Fruit fly (Drosophila melanogaster) S2 (cell line): ENCODE results near the gene Calx.

ENCODE experiments used
- CG8478 ChIP-seq: fragments of >200 bp; optimal IDR thresholded peaks from 2 replicates; lab custom pipeline; 2018
- CTCF ChIP-seq, 2 experiments: fragments of >200 bp; optimal IDR thresholded peaks; 2 replicates each; lab custom pipeline; 2018

DNA sequence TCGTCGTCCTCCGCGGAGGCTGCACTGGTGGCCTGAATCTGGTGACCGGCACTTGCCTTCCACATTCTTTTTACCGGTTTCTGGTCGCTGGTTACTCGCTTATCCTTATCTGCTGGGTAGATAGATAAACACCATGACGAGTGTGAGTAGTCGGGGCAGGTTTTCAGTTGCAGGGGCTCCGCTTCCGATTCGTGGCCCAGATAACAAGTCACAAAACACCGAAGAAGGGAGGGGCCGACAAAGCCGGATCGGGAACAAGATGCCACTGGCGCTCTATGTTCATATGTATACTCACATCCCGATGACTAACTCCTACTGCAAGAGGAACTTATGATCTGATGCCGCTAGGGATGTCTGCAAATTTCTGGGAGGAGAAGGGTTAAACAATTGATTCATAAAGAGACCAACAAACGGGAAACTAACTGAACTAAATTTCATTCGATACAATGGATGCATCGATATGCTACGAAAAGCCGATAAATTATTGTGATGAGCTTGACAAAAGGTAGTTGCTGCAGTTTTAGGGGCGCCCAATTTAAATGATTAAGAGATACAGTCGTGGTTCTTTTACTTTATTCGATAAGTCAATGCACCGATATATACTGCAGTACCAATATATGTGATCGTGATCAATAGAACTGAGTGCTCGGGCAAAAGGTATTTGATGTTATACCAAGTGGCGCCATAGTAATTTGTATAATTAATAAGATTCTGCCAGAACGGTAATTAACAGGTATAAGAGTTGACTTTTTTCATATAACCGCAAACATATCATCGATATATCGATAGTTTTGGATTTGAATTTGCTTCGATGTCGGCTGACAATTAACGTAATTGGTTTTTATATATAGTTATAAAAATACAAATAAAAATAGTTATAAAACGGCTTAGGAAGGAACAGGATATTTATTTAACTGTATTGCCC lies 86.3 kb downstream of the Calx start, which contains the start of gene Cortactin:
- no peak for TF ChIP-seq CG8478 (lab: Kevin White, UChicago)
- peak in 1 of 2 experiments; percentile 47 for TF ChIP-seq CTCF (optimal IDR thresholded peaks at IDR 0.05; lab: Kevin White, UChicago)
